Worm (Caenorhabditis elegans): ENCODE results near the gene agr-1.

- TF ChIP-seq unc-62 (GFP tag; optimal IDR thresholded peaks at IDR 0.05) (no peak), jun-1 (tag; optimal IDR thresholded peaks at IDR 0.05) (no peak), nhr-12 (tag; optimal IDR thresholded peaks at IDR 0.05) (no peak), aly-2 (tag; optimal IDR thresholded peaks at IDR 0.05) (no peak), ceh-82 (tag; optimal IDR thresholded peaks at IDR 0.05) (no peak), fos-1 (tag; optimal IDR thresholded peaks at IDR 0.05) (no peak), nhr-43 (tag; optimal IDR thresholded peaks at IDR 0.05; ENCODE audit: poor library complexity, severe bottlenecking) (no peak), lin-15B (tag; optimal IDR thresholded peaks at IDR 0.05) (no peak), lsy-12 (tag; optimal IDR thresholded peaks at IDR 0.05) (no peak), hmg-11 (tag; optimal IDR thresholded peaks at IDR 0.05) (no peak), zag-1 (tag; optimal IDR thresholded peaks at IDR 0.05) (no peak)
Observed at ce11 chrII:6716638-6717037, 58.3 kb downstream of the agr-1 start, which contains the start of the genes T14B4.5 and T14B4.20.

Data from whole organism, L3 larva.